Worm (Caenorhabditis elegans) whole organism, early embryonic: ENCODE data around the gene fut-4.
A peak's percentile ranks its signal among the peaks of the same experiment; 100 is the strongest.

Experiments used
- B0310.2 ChIP-seq: sonication (generic microtip); optimal IDR thresholded peaks from 2 replicates; lab custom pipeline; 2016; ENCODE audit warnings: mild to moderate bottlenecking, missing genetic modification characterization, missing compliant biosample characterization
- F13C5.2 ChIP-seq: sonication (generic microtip); optimal IDR thresholded peaks from 2 replicates; lab custom pipeline; 2017; ENCODE audit warnings: mild to moderate bottlenecking, missing genetic modification characterization, inconsistent platforms, missing compliant biosample characterization
- aly-1 ChIP-seq: sonication (generic microtip); optimal IDR thresholded peaks from 2 replicates; lab custom pipeline; 2016; ENCODE audit warnings: missing genetic modification characterization, missing compliant biosample characterization
- ama-1 ChIP-seq: fragments of 150-350 bp; optimal IDR thresholded peaks from 2 replicates; lab custom pipeline; 2014
- ceh-13 ChIP-seq: fragments of 200-800 bp; sonication (Bioruptor generic); optimal IDR thresholded peaks from 2 replicates; lab custom pipeline; 2018; ENCODE audit warnings: mild to moderate bottlenecking, missing genetic modification characterization, missing compliant biosample characterization
- ceh-36 ChIP-seq: sonication (generic microtip); optimal IDR thresholded peaks from 2 replicates; lab custom pipeline; 2016; ENCODE audit warnings: missing genetic modification characterization, inconsistent platforms, missing compliant biosample characterization
- ets-7 ChIP-seq: sonication (generic microtip); optimal IDR thresholded peaks from 2 replicates; lab custom pipeline; 2016; ENCODE audit warnings: missing genotype, missing genetic modification characterization, missing compliant biosample characterization
- flt-1 ChIP-seq: fragments of 200-800 bp; sonication (Bioruptor generic); IDR thresholded peaks from 2 replicates; pipeline ENCODE4 v1.3.6; 2022; ENCODE audit warnings: missing genetic modification characterization, missing compliant biosample characterization
- hmbx-1 ChIP-seq: sonication (generic microtip); optimal IDR thresholded peaks from 2 replicates; lab custom pipeline; 2016; ENCODE audit warnings: mild to moderate bottlenecking, missing genetic modification characterization, missing compliant biosample characterization
- hmg-4 ChIP-seq: fragments of 200-800 bp; sonication (Bioruptor generic); optimal IDR thresholded peaks from 2 replicates; lab custom pipeline; 2018; ENCODE audit warnings: mild to moderate bottlenecking, missing genetic modification characterization, missing compliant biosample characterization
- hnd-1 ChIP-seq: sonication (generic microtip); optimal IDR thresholded peaks from 2 replicates; lab custom pipeline; 2016; ENCODE audit warnings: missing genetic modification characterization, missing compliant biosample characterization
- pes-1 ChIP-seq: fragments of 200-800 bp; sonication (Bioruptor generic); IDR thresholded peaks from 2 replicates; pipeline ENCODE4 v1.3.6; 2022; ENCODE audit warnings: missing genetic modification reagents, missing genetic modification characterization, missing compliant biosample characterization
- scrt-1 ChIP-seq: fragments of 200-800 bp; sonication (Bioruptor generic); IDR thresholded peaks from 2 replicates; pipeline ENCODE4 v1.3.6; 2022; ENCODE audit warnings: missing genetic modification characterization, missing compliant biosample characterization
- sea-1 ChIP-seq: fragments of 200-800 bp; sonication (Bioruptor generic); conservative IDR thresholded peaks from 2 replicates; pipeline ENCODE4 v1.3.6; 2022; ENCODE audit warnings: missing genetic modification characterization, missing compliant biosample characterization
- tbx-11 ChIP-seq: fragments of 200-800 bp; sonication (Bioruptor generic); IDR thresholded peaks from 2 replicates; pipeline ENCODE4 v1.3.6; 2022; ENCODE audit warnings: missing genetic modification characterization, missing compliant biosample characterization
- tbx-37 ChIP-seq: fragments of 200-800 bp; sonication (Bioruptor generic); conservative IDR thresholded peaks from 2 replicates; pipeline ENCODE4 v1.3.6; 2022; ENCODE audit warnings: missing genetic modification reagents, missing genetic modification characterization, missing compliant biosample characterization
- tra-4 ChIP-seq: sonication (generic microtip); optimal IDR thresholded peaks from 2 replicates; lab custom pipeline; 2017; ENCODE audit warnings: missing genetic modification characterization, missing compliant biosample characterization

fut-4 gene

DNA sequence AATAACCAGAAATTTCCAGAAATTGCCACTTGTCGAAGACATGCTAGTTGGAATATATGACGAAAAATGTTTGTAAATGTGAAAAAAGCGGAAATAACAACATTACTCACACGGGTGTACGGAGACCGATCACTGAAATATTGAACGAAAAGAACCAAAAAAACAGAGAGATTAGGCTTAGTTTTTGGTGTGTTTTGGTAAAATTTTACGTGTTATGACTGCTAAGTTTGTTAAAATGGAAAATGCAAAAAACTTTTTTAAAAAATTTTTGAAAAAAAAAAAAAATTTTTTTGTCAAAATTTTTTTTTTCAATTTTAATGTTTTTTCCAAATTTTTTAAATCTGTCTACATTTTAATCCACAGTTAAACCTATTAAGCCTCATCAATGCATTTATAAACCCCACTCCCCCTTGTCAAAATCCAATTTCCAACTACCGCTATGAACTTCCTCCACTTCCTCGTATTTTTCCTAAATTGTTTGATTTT lies at the start of gene fut-4, which contains the start of gene K12H6.10:
TSS of gene fut-4 (minus strand) at position 101 of the 486 bp plus-strand sequence.
TSS of gene K12H6.10 (plus strand) at position 436 of the 486 bp plus-strand sequence.
- TF ChIP-seq hnd-1 (tag; lab: Kevin White, UChicago) (no peak), ceh-13 (GFP tag; lab: Kevin White, UChicago) (no peak), aly-1 (tag; lab: Kevin White, UChicago) (no peak)

DNA sequence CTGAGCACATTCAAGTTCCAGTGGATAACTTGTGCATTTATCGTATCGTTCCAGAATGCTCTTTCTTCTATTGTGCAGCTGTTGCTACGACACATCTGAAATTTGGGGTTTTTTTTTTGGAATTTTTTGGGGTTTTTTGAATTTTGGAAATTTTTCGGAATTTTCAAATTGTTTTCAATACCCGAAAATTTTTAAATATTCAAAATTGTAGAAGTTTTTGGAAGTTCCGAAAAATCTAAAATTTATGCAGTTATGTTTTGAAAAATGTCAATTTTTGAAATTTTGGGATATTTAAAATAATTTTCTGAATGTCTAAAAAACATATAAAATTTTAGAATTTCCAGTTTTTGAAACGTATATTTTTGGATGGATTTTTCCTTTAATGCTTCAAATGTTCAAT lies 49.5 kb upstream of the fut-4 start, which contains the start of gene Y110A2AL.10:
TSS of gene Y110A2AL.10 (minus strand) at position 101 of the 400 bp plus-strand sequence.
- TF ChIP-seq hmbx-1 (tag; lab: Kevin White, UChicago) (no peak), scrt-1 (GFP tag; lab: Robert Waterston, UW) (no peak), hmg-4 (GFP tag; lab: Kevin White, UChicago) (no peak), tbx-11 (GFP tag; lab: Robert Waterston, UW) (no peak), sea-1 (GFP tag; lab: Robert Waterston, UW) (no peak), aly-1 (tag; lab: Kevin White, UChicago) (no peak), ets-7 (no peak), ceh-36 (no peak), B0310.2 (no peak)

DNA sequence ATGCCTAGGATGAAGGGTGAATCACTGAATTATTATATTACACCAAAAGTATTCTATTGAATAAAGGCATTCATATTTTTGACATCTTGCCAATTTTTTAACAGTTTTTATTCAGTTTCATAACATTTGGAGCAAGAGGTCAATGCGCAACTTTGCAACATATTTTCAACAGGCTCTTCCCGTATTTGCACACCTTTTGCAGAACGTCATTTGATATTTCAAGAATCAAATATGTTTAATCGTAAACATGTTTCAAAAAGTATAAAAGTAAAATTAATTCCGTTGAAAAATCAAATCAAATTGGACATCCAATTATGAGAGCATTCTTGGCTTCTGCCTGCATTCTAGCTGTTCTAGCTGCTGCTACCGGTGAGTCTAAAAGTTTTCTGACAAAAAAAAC lies 45.4 kb upstream of the fut-4 start, which contains the start of gene Y110A2AL.2:
TSS of gene Y110A2AL.2 (plus strand) at position 301 of the 400 bp plus-strand sequence.
- TF ChIP-seq ceh-36 = no peak

DNA sequence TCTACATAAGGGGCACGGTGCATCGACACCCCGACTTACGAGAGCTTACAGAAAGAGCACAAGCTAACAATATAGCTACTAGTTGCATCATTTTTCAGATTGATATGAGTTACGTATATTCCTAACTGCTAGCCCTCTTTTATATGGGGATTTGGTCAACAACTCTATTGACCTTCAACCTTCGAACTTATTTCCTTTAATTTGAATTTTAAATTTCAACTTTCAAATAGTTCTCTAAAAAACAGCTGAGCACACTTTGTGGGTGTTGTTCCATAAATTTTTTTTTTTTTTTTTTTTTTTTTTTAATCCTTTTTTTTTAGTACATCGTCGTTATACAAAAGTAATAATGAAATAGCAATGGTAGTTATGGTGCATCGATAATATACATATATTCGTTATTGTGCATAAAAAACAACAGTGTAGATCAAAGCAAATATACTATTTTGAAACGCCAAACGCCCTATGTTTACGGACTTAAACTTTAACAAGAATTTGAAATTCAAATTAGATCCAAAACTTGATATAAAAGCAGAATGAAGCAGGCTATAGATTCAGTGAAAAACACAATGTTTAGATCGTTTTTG lies 44.3 kb upstream of the fut-4 start, which contains the start of the genes Y110A2AL.9 and Y110A2AL.3:
TSS of gene Y110A2AL.9 (minus strand) at position 101 of the 584 bp plus-strand sequence.
TSS of gene Y110A2AL.3 (plus strand) at position 534 of the 584 bp plus-strand sequence.
- TF ChIP-seq hmbx-1 (tag; lab: Kevin White, UChicago) (no peak), sea-1 (GFP tag; lab: Robert Waterston, UW) (no peak), hmg-4 (GFP tag; lab: Kevin White, UChicago) (no peak), B0310.2 (no peak), hnd-1 (tag; lab: Kevin White, UChicago) (no peak), ceh-36 (no peak), tbx-37 (GFP tag; lab: Robert Waterston, UW) (no peak), ama-1 (lab: Kevin White, UChicago) (no peak)

DNA sequence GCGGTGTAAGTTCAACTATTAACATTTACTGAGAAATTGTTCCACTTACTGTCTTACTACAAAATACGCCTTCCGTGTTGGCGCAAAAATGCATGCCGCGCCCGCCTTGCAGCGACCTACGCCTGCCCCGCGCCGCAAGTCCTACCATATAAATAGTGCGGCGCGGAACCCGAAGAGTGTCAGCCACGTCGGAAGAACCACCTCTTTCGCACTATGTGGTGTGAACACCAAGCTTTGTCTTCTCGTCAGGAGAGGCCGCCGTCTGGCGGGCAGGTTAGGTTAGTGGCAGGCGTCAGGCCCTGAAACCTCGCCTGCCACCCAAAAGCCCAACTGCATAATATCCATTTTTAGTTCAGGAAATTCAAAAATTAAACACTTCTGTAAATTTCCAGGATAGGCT lies 43.0 kb upstream of the fut-4 start:
- no peak for TF ChIP-seq ceh-36
- no peak for TF ChIP-seq tra-4 (tag; lab: Kevin White, UChicago)
- TF ChIP-seq hmg-4 (GFP tag; lab: Kevin White, UChicago) = no peak
- TF ChIP-seq hnd-1 (tag; lab: Kevin White, UChicago) = no peak
- no peak for TF ChIP-seq sea-1 (GFP tag; lab: Robert Waterston, UW)
- no peak for TF ChIP-seq flt-1 (GFP tag; lab: Robert Waterston, UW)
- TF ChIP-seq ama-1 (lab: Kevin White, UChicago) = no peak
- no peak for TF ChIP-seq ets-7
- no peak for TF ChIP-seq pes-1 (GFP tag; lab: Robert Waterston, UW)
- no peak for TF ChIP-seq tbx-37 (GFP tag; lab: Robert Waterston, UW)
- TF ChIP-seq tbx-11 (GFP tag; lab: Robert Waterston, UW) = no peak

DNA sequence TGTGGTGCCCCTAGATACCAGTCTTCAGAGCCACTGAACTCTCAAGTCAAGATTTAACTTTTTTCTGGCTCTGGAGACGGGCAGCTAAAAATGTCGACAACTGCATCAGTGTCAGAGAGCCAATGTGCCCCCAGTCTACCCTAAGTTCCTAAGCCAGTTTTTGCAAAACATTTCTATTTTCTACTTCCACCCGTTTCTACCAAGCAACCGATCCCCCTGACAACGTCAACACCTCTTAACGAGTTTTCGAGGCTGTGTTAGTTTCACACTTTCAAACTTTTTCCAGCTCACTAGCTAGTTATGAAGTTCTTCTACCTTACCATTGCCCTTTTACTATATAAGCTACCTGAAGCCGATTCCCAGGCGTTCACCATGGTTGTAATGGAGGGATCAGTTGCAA lies 41.9 kb upstream of the fut-4 start, which contains the start of gene Y110A2AL.5:
TSS of gene Y110A2AL.5 (plus strand) at position 301 of the 400 bp plus-strand sequence.
- TF ChIP-seq scrt-1 (GFP tag; lab: Robert Waterston, UW) = no peak
- no peak for TF ChIP-seq hmbx-1 (tag; lab: Kevin White, UChicago)
- TF ChIP-seq sea-1 (GFP tag; lab: Robert Waterston, UW) = no peak
- TF ChIP-seq aly-1 (tag; lab: Kevin White, UChicago) = no peak
- TF ChIP-seq ceh-13 (GFP tag; lab: Kevin White, UChicago) = no peak
- no peak for TF ChIP-seq tra-4 (tag; lab: Kevin White, UChicago)
- TF ChIP-seq ceh-36 = no peak
- TF ChIP-seq hnd-1 (tag; lab: Kevin White, UChicago) = no peak
- TF ChIP-seq pes-1 (GFP tag; lab: Robert Waterston, UW) = no peak
- TF ChIP-seq F13C5.2 (tag; lab: Kevin White, UChicago) = no peak

DNA sequence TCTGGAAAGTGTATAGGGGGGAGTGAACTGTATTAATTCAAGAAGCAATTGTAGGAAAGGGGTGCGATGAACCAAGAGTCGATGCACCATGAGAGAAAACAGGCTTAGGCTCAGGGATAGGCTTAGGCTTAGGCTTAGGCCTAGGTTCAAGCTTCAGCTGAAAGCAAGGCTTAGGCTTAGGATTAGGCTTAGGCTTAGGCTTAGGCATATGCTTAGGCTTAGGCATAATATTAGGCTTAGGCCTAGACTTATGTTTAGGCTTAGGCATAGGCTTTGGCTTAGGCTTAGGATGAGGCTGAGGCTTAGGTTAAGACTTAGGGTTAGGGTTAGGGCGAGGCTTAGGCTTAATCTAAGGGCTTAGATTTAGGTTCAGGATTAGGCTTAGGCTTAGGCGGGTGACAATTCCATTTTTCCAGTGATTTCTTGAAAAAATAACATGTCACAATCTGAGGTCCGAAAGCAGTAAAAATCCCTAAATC lies 40.3 kb upstream of the fut-4 start:
- TF ChIP-seq ceh-36 (peak; percentile 90), hnd-1 (tag; lab: Kevin White, UChicago) (no peak), F13C5.2 (tag; lab: Kevin White, UChicago) (no peak), ceh-13 (GFP tag; lab: Kevin White, UChicago) (no peak), aly-1 (tag; lab: Kevin White, UChicago) (no peak), tbx-37 (GFP tag; lab: Robert Waterston, UW) (no peak)

DNA sequence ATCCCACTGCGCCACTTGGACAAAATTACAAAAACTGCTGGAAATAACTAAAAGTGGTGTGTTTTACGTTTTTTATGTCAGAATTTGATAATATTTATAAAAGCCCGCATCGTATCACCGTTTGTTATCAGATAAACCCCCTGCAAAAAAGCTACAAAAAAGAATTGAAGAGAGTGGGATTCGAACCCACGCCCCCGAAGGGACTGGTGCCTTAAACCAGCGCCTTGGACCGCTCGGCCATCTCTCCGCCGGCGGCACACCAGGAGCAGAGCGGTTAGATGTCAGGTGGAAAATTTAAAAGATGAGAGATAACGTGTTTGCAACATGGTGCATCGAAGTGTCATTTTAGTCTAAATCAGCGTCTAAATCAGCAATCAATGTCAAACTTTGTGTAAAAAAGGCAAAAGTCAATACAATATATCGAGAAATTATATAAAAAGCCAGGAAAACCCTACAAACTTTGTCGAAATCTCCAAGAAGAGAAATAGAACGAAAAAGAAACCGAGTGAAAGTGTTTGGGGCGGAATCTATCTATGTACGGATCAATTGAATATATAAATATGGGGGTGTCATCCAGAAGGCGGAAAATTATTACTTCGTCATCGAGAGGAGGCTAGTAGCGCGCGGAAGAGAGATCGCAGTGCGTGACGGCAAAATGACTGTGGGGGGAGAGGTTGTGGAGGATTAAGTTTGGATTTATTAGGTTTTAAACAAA lies 39.2 kb upstream of the fut-4 start:
- no peak for TF ChIP-seq ets-7
- TF ChIP-seq tbx-11 (GFP tag; lab: Robert Waterston, UW) = peak; percentile 44; the same call in 1 of the 2 replicates
- TF ChIP-seq F13C5.2 (tag; lab: Kevin White, UChicago) = peak; percentile 37
- no peak for TF ChIP-seq ceh-13 (GFP tag; lab: Kevin White, UChicago)
- TF ChIP-seq pes-1 (GFP tag; lab: Robert Waterston, UW) = 0 out of 2 replicates have a peak, but pooled peaks have one; percentile 18
- no peak for TF ChIP-seq aly-1 (tag; lab: Kevin White, UChicago)
